Worm (Caenorhabditis elegans): Measurements from ENCODE around the gene fbxb-74.

DNA sequence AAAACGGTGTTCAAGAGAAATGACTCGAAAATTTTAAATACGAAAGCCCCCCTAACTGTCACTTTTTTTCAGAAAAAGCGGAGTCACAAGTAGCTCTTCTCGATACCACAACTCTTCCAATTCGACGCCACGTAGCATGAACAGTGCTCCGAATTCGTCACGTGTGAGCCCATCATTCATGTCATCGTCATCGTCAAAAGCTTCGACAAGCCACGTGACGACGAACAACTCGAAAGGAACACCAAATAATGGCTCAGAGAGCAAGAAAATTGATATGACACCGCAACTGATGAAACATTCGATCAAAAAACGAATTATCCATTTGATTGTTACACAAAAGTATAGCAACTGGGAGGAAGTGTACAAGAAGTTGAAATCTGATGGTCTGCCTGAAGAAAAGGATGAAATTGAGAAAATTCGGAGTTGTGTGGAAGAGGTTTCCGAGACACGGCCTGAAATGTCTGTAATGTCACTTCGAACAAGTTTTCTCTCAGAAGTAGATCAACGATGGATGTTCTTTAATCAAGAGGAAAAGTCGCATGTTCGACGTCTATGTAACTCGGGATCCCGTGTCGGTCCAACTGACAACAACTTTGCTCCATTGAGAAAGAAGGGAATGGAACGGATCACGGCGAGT, 27.7 kb downstream of the fbxb-74 start:
- TF ChIP-seq unc-42 (tag; optimal IDR thresholded peaks at IDR 0.05) (no peak), ceh-48 (tag; optimal IDR thresholded peaks at IDR 0.05) (no peak), elt-2 (tag; optimal IDR thresholded peaks at IDR 0.05) (no peak), ets-4 (tag; optimal IDR thresholded peaks at IDR 0.05) (no peak)
